Worm (Caenorhabditis elegans) whole organism, L2 larva: ENCODE results near the gene ZK899.7.

Experiments used
- lin-13 ChIP-seq: fragments of 150-350 bp; optimal IDR thresholded peaks from 2 replicates; lab custom pipeline; 2014; ENCODE audit warnings: missing biosample characterization, missing genetic modification reagents, missing genetic modification characterization
- mab-5 ChIP-seq: fragments of 150-350 bp; optimal IDR thresholded peaks from 2 replicates; lab custom pipeline; 2014; ENCODE audit warnings: missing biosample characterization, missing genetic modification characterization
- nhr-25 ChIP-seq: fragments of 150-350 bp; sonication (generic microtip); optimal IDR thresholded peaks from 3 replicates; lab custom pipeline; 2014; ENCODE audit warnings: missing biosample characterization, missing genetic modification characterization
- sma-3 ChIP-seq: sonication (generic microtip); optimal IDR thresholded peaks from 2 replicates; lab custom pipeline; 2016; ENCODE audit warnings: missing genetic modification reagents, missing genetic modification characterization, missing compliant biosample characterization
- snpc-4 ChIP-seq: fragments of 150-350 bp; optimal IDR thresholded peaks from 2 replicates; lab custom pipeline; 2014; ENCODE audit warnings: missing biosample characterization, missing genetic modification characterization

ce11 chrX:9411675-9412074 lies 37.6 kb downstream of the ZK899.7 start:
- TF ChIP-seq lin-13 (no peak), nhr-25 (tag; lab: Kevin White, UChicago) (no peak), sma-3 (GFP tag; lab: Kevin White, UChicago) (no peak), mab-5 (no peak), snpc-4 (no peak)
